Worm (Caenorhabditis elegans) whole organism, mixed stage, embryonic: ENCODE data around the gene swsn-4.

ENCODE experiments used
- cnd-1 ChIP-seq: fragments of 200-800 bp; sonication (Bioruptor generic); optimal IDR thresholded peaks from 2 replicates; lab custom pipeline; 2018; ENCODE audit warnings: mild to moderate bottlenecking, missing genetic modification characterization, missing compliant biosample characterization
- elt-3 ChIP-seq: fragments of 150-350 bp; optimal IDR thresholded peaks from 2 replicates; lab custom pipeline; 2014; ENCODE audit warnings: missing biosample characterization, missing genetic modification characterization
- lsy-2 ChIP-seq: fragments of 150-350 bp; optimal IDR thresholded peaks from 2 replicates; lab custom pipeline; 2014; ENCODE audit warnings: missing biosample characterization, missing genetic modification characterization
- mep-1 ChIP-seq: fragments of 150-350 bp; optimal IDR thresholded peaks from 2 replicates; lab custom pipeline; 2017; ENCODE audit warnings: missing biosample characterization, missing genetic modification reagents, missing genetic modification characterization, inconsistent platforms
- pha-4 ChIP-seq: fragments of 150-350 bp; optimal IDR thresholded peaks from 2 replicates; lab custom pipeline; 2018; ENCODE audit warnings: missing biosample characterization, missing genetic modification reagents, missing genetic modification characterization

ce11 chrIV:11146492-11146891 is 20.7 kb downstream of the swsn-4 start:
- TF ChIP-seq elt-3 (tag; lab: Kevin White, UChicago) = no peak
- no peak for TF ChIP-seq cnd-1 (tag; lab: Kevin White, UChicago)
- TF ChIP-seq mep-1 (tag; lab: Kevin White, UChicago) = no peak
- no peak for TF ChIP-seq lsy-2 (tag; lab: Kevin White, UChicago)
- TF ChIP-seq pha-4 (tag; lab: Kevin White, UChicago) = no peak
